Worm (Caenorhabditis elegans) whole organism, L1 larva: ENCODE results near the gene F58B4.7.

Experiments used
- C34B4.2 ChIP-seq: sonication (generic microtip); optimal IDR thresholded peaks from 2 replicates; lab custom pipeline; 2017; ENCODE audit warnings: mild to moderate bottlenecking, missing genetic modification characterization, missing compliant biosample characterization
- alr-1 ChIP-seq: fragments of 200-800 bp; sonication (Bioruptor generic); optimal IDR thresholded peaks from 2 replicates; lab custom pipeline; 2018; ENCODE audit warnings: borderline replicate concordance, mild to moderate bottlenecking, missing genetic modification characterization, missing compliant biosample characterization
- blmp-1 ChIP-seq: fragments of 150-350 bp; optimal IDR thresholded peaks from 2 replicates; lab custom pipeline; 2014; ENCODE audit warnings: missing biosample characterization, missing genetic modification characterization
- ceh-88 ChIP-seq: fragments of 200-800 bp; sonication (Bioruptor generic); IDR thresholded peaks from 2 replicates; pipeline ENCODE4 v1.3.6; 2022; ENCODE audit warnings: missing genetic modification characterization, missing compliant biosample characterization
- dpl-1 ChIP-seq, 3 experiments: fragments of 150-350 bp in 2 of 3; sonication (generic microtip) in 1 of 3; optimal IDR thresholded peaks; 2 replicates each; lab custom pipeline; 2014 to 2017; ENCODE audit warnings: missing biosample characterization in 3 of 3, missing genetic modification characterization in 3 of 3, missing genetic modification reagents in 3 of 3
- dsc-1 ChIP-seq: sonication (generic microtip); optimal IDR thresholded peaks from 2 replicates; lab custom pipeline; 2016; ENCODE audit warnings: mild to moderate bottlenecking, missing genetic modification characterization, missing compliant biosample characterization
- efl-1 ChIP-seq, 4 experiments: fragments of 150-350 bp; optimal IDR thresholded peaks in 3 of 4; peaks in 1 of 4; 1 replicate in 1 of 4; 2 replicates in 3 of 4; lab custom pipeline; 2014; ENCODE audit warnings: missing biosample characterization in 2 of 4, missing genetic modification characterization in 2 of 4, missing genetic modification reagents in 2 of 4
- egl-13 ChIP-seq: sonication (generic microtip); optimal IDR thresholded peaks from 2 replicates; lab custom pipeline; 2016; ENCODE audit warnings: missing genotype, missing genetic modification reagents, missing genetic modification characterization, missing compliant biosample characterization
- egl-27 ChIP-seq, 2 experiments: fragments of 150-350 bp in 1 of 2; sonication (generic microtip); optimal IDR thresholded peaks; 3 replicates each; lab custom pipeline; 2017 to 2018; ENCODE audit warnings: missing biosample characterization in 2 of 2, missing genetic modification characterization in 2 of 2, missing genetic modification reagents in 2 of 2
- elt-2 ChIP-seq: sonication (generic microtip); optimal IDR thresholded peaks from 2 replicates; lab custom pipeline; 2016; ENCODE audit warnings: missing genetic modification characterization, mild to moderate bottlenecking, inconsistent platforms, missing compliant biosample characterization, missing genetic modification reagents
- elt-3 ChIP-seq, 6 experiments: fragments of 150-350 bp in 1 of 6; sonication (generic microtip); optimal IDR thresholded peaks; 2 replicates each; lab custom pipeline; 2017 to 2018; ENCODE audit warnings: missing biosample characterization in 6 of 6, missing genetic modification characterization in 6 of 6, inconsistent platforms in 1 of 6
- ets-5 ChIP-seq: fragments of 200-800 bp; sonication (Bioruptor generic); IDR thresholded peaks from 2 replicates; pipeline ENCODE4 v1.3.6; 2022; ENCODE audit warnings: missing genetic modification characterization, missing compliant biosample characterization
- fkh-10 ChIP-seq: sonication (generic microtip); optimal IDR thresholded peaks from 2 replicates; lab custom pipeline; 2017; ENCODE audit warnings: missing biosample characterization, missing genetic modification reagents, missing genetic modification characterization
- fkh-8 ChIP-seq: sonication (generic microtip); optimal IDR thresholded peaks from 2 replicates; lab custom pipeline; 2016; ENCODE audit warnings: mild to moderate bottlenecking, missing genetic modification characterization, missing compliant biosample characterization
- fos-1 ChIP-seq: fragments of 150-350 bp; optimal IDR thresholded peaks from 2 replicates; lab custom pipeline; 2014; ENCODE audit warnings: missing biosample characterization, missing genetic modification characterization
- hlh-17 ChIP-seq: fragments of 200-800 bp; sonication (Bioruptor generic); optimal IDR thresholded peaks from 2 replicates; lab custom pipeline; 2018; ENCODE audit warnings: missing genetic modification characterization, mild to moderate bottlenecking, missing compliant biosample characterization, moderate library complexity, borderline replicate concordance
- hpl-2 ChIP-seq: fragments of 150-350 bp; optimal IDR thresholded peaks from 2 replicates; lab custom pipeline; 2014; ENCODE audit warnings: missing biosample characterization, missing genetic modification reagents, missing genetic modification characterization
- lin-14 ChIP-seq: fragments of 200-800 bp; sonication (Bioruptor generic); optimal IDR thresholded peaks from 2 replicates; lab custom pipeline; 2018; ENCODE audit warnings: mild to moderate bottlenecking, missing genetic modification characterization, moderate library complexity, missing compliant biosample characterization
- lir-3 ChIP-seq: sonication (generic microtip); optimal IDR thresholded peaks from 2 replicates; lab custom pipeline; 2016; ENCODE audit warnings: mild to moderate bottlenecking, missing genetic modification characterization, moderate library complexity, missing compliant biosample characterization; ENCODE audit not compliant: poor library complexity
- lsy-2 ChIP-seq, 2 experiments: fragments of 150-350 bp; optimal IDR thresholded peaks; 2 replicates each; lab custom pipeline; 2014; ENCODE audit warnings: missing biosample characterization in 2 of 2, missing genetic modification characterization in 2 of 2
- mdl-1 ChIP-seq, 2 experiments: fragments of 150-350 bp; optimal IDR thresholded peaks; 2 replicates each; lab custom pipeline; 2014 to 2017; ENCODE audit warnings: missing biosample characterization in 2 of 2, missing genetic modification characterization in 2 of 2, inconsistent platforms in 1 of 2
- nhr-11 ChIP-seq: fragments of 150-350 bp; optimal IDR thresholded peaks from 2 replicates; lab custom pipeline; 2014; ENCODE audit warnings: missing biosample characterization, missing genetic modification characterization
- nhr-19 ChIP-seq: fragments of 200-800 bp; sonication (Bioruptor generic); conservative IDR thresholded peaks from 2 replicates; pipeline ENCODE4 v1.3.6; 2022; ENCODE audit warnings: missing genetic modification characterization, missing compliant biosample characterization
- nhr-20 ChIP-seq: sonication (generic microtip); optimal IDR thresholded peaks from 2 replicates; lab custom pipeline; 2016; ENCODE audit warnings: mild to moderate bottlenecking, missing genetic modification characterization, missing compliant biosample characterization
- nhr-237 ChIP-seq: fragments of 150-350 bp; optimal IDR thresholded peaks from 2 replicates; lab custom pipeline; 2014; ENCODE audit warnings: missing biosample characterization, missing genetic modification characterization
- nhr-28 ChIP-seq: fragments of 150-350 bp; optimal IDR thresholded peaks from 2 replicates; lab custom pipeline; 2014; ENCODE audit warnings: missing biosample characterization, missing genetic modification characterization
- nhr-71 ChIP-seq: sonication (generic microtip); optimal IDR thresholded peaks from 2 replicates; lab custom pipeline; 2016; ENCODE audit warnings: mild to moderate bottlenecking, missing genetic modification characterization, moderate library complexity, missing compliant biosample characterization
- nhr-84 ChIP-seq: sonication (generic microtip); optimal IDR thresholded peaks from 2 replicates; lab custom pipeline; 2017; ENCODE audit warnings: missing biosample characterization, missing genetic modification characterization
- nhr-85 ChIP-seq: sonication (generic microtip); peaks from one replicate; lab custom pipeline; 2016; ENCODE audit warnings: missing genetic modification characterization, inconsistent platforms, missing compliant biosample characterization
- pqm-1 ChIP-seq: sonication (generic microtip); optimal IDR thresholded peaks from 3 replicates; lab custom pipeline; 2017; ENCODE audit warnings: missing biosample characterization, missing genetic modification characterization
- rnt-1 ChIP-seq: sonication (generic microtip); optimal IDR thresholded peaks from 2 replicates; lab custom pipeline; 2016; ENCODE audit warnings: mild to moderate bottlenecking, missing genetic modification characterization, moderate library complexity, missing compliant biosample characterization
- snu-23 ChIP-seq: sonication (generic microtip); optimal IDR thresholded peaks from 2 replicates; lab custom pipeline; 2016; ENCODE audit warnings: missing genetic modification characterization, missing compliant biosample characterization
- sox-4 ChIP-seq: sonication (generic microtip); optimal IDR thresholded peaks from 2 replicates; lab custom pipeline; 2016; ENCODE audit warnings: missing genetic modification characterization, missing compliant biosample characterization
- sup-37 ChIP-seq: fragments of 200-800 bp; sonication (Bioruptor generic); optimal IDR thresholded peaks from 2 replicates; lab custom pipeline; 2018; ENCODE audit warnings: mild to moderate bottlenecking, missing genetic modification characterization, missing compliant biosample characterization
- unc-30 ChIP-seq: sonication (generic microtip); optimal IDR thresholded peaks from 2 replicates; lab custom pipeline; 2017; ENCODE audit warnings: missing biosample characterization, missing genetic modification characterization
- vab-15 ChIP-seq: sonication (generic microtip); optimal IDR thresholded peaks from 2 replicates; lab custom pipeline; 2017; ENCODE audit warnings: missing genotype, mild to moderate bottlenecking, missing genetic modification characterization, missing compliant biosample characterization
- zag-1 ChIP-seq: fragments of 150-350 bp; optimal IDR thresholded peaks from 2 replicates; lab custom pipeline; 2014; ENCODE audit warnings: missing biosample characterization, missing genetic modification characterization
- zip-4 ChIP-seq: fragments of 200-800 bp; sonication (Bioruptor generic); optimal IDR thresholded peaks from 2 replicates; lab custom pipeline; 2018; ENCODE audit warnings: mild to moderate bottlenecking, missing genetic modification characterization, moderate library complexity, missing compliant biosample characterization
- ztf-11 ChIP-seq, 2 experiments: sonication (generic microtip); optimal IDR thresholded peaks; 2 replicates each; lab custom pipeline; 2016 to 2017; ENCODE audit warnings: missing genetic modification characterization in 2 of 2, missing biosample characterization in 1 of 2, missing compliant biosample characterization in 1 of 2
- ztf-4 ChIP-seq: fragments of 150-350 bp; optimal IDR thresholded peaks from 2 replicates; lab custom pipeline; 2014; ENCODE audit warnings: missing biosample characterization, missing genetic modification characterization

The F58B4.7 gene

DNA sequence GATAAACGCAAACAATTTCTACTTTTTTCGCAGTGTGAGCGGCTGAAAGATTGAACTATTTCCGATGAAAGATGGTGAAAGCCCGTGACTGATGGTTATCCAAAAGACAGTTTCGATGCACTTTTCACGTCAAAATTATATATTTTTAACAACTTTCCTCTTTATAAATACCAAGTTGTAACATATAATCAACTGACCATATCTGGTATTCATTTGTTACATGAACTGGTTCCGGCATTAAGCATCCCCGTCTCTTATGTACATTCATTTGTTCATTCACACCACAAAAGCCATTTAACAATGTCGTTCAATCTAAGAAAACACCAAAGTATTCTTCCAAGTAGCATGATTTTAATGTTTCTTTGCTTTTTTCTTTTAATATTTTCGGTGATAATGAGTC is 39.7 kb downstream of the F58B4.7 start, which contains the start of gene F32D8.2:
Gene F32D8.2 (plus strand): TSS at position 301 of the 400 bp plus-strand sequence.
- no peak for TF ChIP-seq nhr-28 (tag; lab: Kevin White, UChicago)
- TF ChIP-seq zip-4: no peak
- no peak for TF ChIP-seq snu-23 (GFP tag; lab: Kevin White, UChicago)
- TF ChIP-seq nhr-20 (tag; lab: Kevin White, UChicago): no peak
- no peak for TF ChIP-seq egl-27 (tag; optimal IDR thresholded peaks at IDR 0.05; lab: Kevin White, UChicago)
- no peak for TF ChIP-seq vab-15
- no peak for TF ChIP-seq ceh-88
- TF ChIP-seq ets-5: no peak
- TF ChIP-seq pqm-1: no peak
- TF ChIP-seq sox-4: no peak
- TF ChIP-seq rnt-1: no peak
- no peak for TF ChIP-seq fkh-10

DNA sequence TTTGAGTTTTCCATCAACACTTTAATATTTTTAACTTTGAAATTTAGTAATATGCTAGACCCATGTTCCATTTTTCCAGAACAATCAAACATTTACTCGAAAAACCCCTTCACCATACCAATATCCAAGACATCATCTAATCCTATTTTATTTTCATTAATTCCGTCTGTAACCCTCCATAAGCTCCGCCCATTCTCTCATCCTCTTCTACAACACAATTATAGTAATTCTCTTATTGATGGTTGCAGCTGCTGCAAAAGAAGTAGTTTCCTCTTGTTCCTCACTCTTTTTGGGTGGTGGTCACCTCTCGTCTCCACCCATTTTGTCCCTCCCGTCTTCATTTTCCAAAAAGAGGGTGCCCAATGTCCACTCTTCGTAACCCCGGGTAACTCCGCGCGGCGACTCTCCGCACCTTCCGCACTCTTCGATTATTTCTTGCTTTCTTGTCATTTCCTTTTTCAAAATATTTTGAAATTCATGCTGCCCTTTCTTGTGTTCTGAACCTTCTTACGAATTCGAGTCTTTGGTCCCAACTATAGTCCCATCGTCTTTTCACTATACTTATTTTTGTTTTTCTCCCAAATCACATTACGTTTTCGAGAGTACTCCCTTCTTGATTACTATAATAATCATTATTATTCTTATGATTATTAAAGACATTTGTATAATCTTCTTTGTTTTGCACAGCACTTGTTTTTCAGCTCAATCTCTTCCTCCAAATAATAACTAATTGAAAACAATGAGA is 42.8 kb downstream of the F58B4.7 start, which contains the start of gene F32D8.1:
Gene F32D8.1 (plus strand): TSS at position 695 of the 745 bp plus-strand sequence.
- TF ChIP-seq nhr-84 (no peak), lin-14 (GFP tag; lab: Kevin White, UChicago) (peak; percentile 2)

DNA sequence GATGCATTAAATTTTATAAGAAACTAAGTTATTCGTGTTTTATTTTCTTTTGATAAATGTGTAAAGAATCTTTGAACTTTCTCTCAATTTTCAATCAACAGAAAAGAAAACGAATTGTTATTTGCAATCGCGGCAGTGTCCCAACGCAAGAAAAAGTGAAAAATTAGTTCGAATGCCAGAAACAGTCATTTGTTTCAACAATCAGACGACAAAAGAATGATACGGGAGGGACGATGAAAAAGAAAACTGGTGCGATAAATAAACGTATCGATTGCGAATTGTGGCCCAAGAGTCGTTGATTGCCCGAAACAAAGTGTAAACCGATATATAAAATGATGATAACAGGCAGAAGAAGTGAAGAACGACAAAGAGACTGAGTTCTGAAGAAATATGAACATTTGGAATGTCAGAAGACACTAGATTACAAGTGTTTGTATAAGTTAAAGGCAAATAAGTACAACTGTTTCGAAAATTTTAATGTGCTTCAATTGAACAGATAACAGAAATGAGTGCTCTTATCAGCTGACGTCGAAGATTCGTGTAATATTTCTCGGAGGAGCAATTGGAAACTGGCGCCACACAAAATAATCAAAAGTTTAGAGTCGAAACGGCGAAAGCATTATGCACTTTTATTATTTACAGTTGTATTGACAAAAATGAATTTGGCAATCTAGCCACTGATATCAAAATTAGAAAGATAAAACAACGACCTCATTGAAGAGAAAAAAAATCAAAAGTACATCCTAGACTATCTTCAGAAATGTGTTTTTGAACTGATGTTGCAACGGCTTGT is 45.1 kb downstream of the F58B4.7 start:
- TF ChIP-seq elt-2 (tag; lab: Kevin White, UChicago) (peak; percentile 90), egl-13 (tag; lab: Kevin White, UChicago) (no peak), zip-4 (no peak), nhr-20 (tag; lab: Kevin White, UChicago) (peak; percentile 51), egl-27 (tag; optimal IDR thresholded peaks at IDR 0.05; lab: Kevin White, UChicago) (no peak), sup-37 (GFP tag; lab: Kevin White, UChicago) (no peak), ets-5 (no peak), lir-3 (no peak), nhr-85 (peak; percentile 73), nhr-71 (tag; lab: Kevin White, UChicago) (no peak), lsy-2 (tag; optimal IDR thresholded peaks at IDR 0.05; lab: Kevin White, UChicago) (peak in 1 of 2 experiments; percentile 0), C34B4.2 (tag; lab: Kevin White, UChicago) (no peak), blmp-1 (tag; lab: Kevin White, UChicago) (peak; percentile 96), elt-3 (tag; optimal IDR thresholded peaks at IDR 0.05; lab: Kevin White, UChicago) (peak in 1 of 6 experiments; percentile 57), alr-1 (tag; lab: Kevin White, UChicago) (no peak), zag-1 (tag; lab: Kevin White, UChicago) (no peak), mdl-1 (tag; optimal IDR thresholded peaks at IDR 0.05; lab: Kevin White, UChicago) (peak in 1 of 2 experiments; percentile 32), nhr-19 (GFP tag; lab: Robert Waterston, UW) (no peak), lin-14 (GFP tag; lab: Kevin White, UChicago) (peak; percentile 39), ztf-4 (no peak), fos-1 (peak; percentile 2), hlh-17 (GFP tag; lab: Kevin White, UChicago) (no peak)

DNA sequence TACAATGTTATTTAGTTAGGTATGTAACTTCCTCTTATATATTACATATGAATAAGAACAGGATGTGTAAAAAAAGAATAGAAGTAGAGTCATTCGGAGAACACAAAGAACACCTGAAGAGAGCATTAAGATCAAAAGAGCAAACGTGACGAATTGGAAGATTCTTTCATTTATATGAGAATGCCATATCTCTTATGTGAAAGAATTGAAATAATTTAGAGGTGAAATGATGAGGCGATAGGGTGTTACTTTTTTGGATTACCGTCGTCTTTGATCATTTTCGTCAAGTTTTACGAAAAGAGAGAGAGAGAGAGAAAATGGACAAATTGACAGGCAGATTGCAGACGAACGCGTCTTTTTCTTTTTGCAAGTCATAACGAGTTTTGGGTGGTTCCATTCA is 46.6 kb downstream of the F58B4.7 start:
- TF ChIP-seq dpl-1 (GFP tag; optimal IDR thresholded peaks at IDR 0.05; lab: Kevin White, UChicago) (no peak), elt-2 (tag; lab: Kevin White, UChicago) (no peak), vab-15 (no peak), fkh-8 (tag; lab: Kevin White, UChicago) (no peak), efl-1 (optimal IDR thresholded peaks at IDR 0.05; lab: Kevin White, UChicago) (no peak), efl-1 (GFP tag; optimal IDR thresholded peaks at IDR 0.05 in 1 of 2; lab: Kevin White, UChicago) (no peak), ceh-88 (no peak), blmp-1 (tag; lab: Kevin White, UChicago) (peak; percentile 29), hpl-2 (GFP tag; lab: Kevin White, UChicago) (no peak), elt-3 (tag; optimal IDR thresholded peaks at IDR 0.05; lab: Kevin White, UChicago) (no peak), nhr-85 (peak; percentile 54), nhr-11 (tag; lab: Kevin White, UChicago) (no peak), dsc-1 (tag; lab: Kevin White, UChicago) (no peak), nhr-237 (tag; lab: Kevin White, UChicago) (no peak), fkh-10 (no peak), lin-14 (GFP tag; lab: Kevin White, UChicago) (peak; percentile 28), ztf-11 (tag; optimal IDR thresholded peaks at IDR 0.05; lab: Kevin White, UChicago) (no peak), nhr-71 (tag; lab: Kevin White, UChicago) (peak; percentile 22), nhr-19 (GFP tag; lab: Robert Waterston, UW) (0 out of 2 replicates have a peak, but pooled peaks have one; percentile 26), unc-30 (tag; lab: Kevin White, UChicago) (no peak)
